Fruit fly (Drosophila melanogaster) whole organism, embryonic: ENCODE measurements around the gene CG1764.

Experiments
- Atf6 ChIP-seq: fragments of 200-800 bp; sonication (Bioruptor generic); IDR thresholded peaks from 2 replicates; pipeline ENCODE4 v1.3.6; 2022; ENCODE audit warnings: missing biosample characterization, missing genetic modification characterization
- B-H2 ChIP-seq: fragments of 200-800 bp; sonication (Bioruptor generic); optimal IDR thresholded peaks from 2 replicates; lab custom pipeline; 2018; ENCODE audit warnings: missing biosample characterization, mild to moderate bottlenecking, missing genetic modification characterization
- Bdp1 ChIP-seq: fragments of 200-800 bp; sonication (Bioruptor generic); optimal IDR thresholded peaks from 3 replicates; lab custom pipeline; 2016; ENCODE audit warnings: missing biosample characterization, missing genetic modification characterization
- Bgb ChIP-seq: fragments of 200-800 bp; sonication (Bioruptor generic); IDR thresholded peaks from 2 replicates; pipeline ENCODE4 v1.3.6; 2022; ENCODE audit warnings: missing biosample characterization, missing genetic modification characterization; ENCODE audit not compliant: partially characterized antibody
- C15 ChIP-seq: fragments of 200-800 bp; sonication (Bioruptor generic); IDR thresholded peaks from 3 replicates; pipeline ENCODE4 v1.3.6; 2022; ENCODE audit warnings: missing biosample characterization, missing genetic modification characterization
- CG10366 ChIP-seq: fragments of 200-800 bp; sonication (Bioruptor generic); IDR thresholded peaks from 2 replicates; pipeline ENCODE4 v1.3.6; 2022; ENCODE audit warnings: missing biosample characterization, missing genetic modification characterization
- CG11085 ChIP-seq: fragments of 200-800 bp; sonication (Bioruptor generic); IDR thresholded peaks from 2 replicates; pipeline ENCODE4 v1.3.6; 2022; ENCODE audit warnings: missing biosample characterization, missing genetic modification characterization
- CG12299 ChIP-seq: fragments of 200-800 bp; sonication (Bioruptor generic); optimal IDR thresholded peaks from 2 replicates; lab custom pipeline; 2018; ENCODE audit warnings: missing biosample characterization, mild to moderate bottlenecking, missing genetic modification characterization
- CG13624 ChIP-seq: fragments of 200-800 bp; sonication (Bioruptor generic); optimal IDR thresholded peaks from 2 replicates; lab custom pipeline; 2016; ENCODE audit warnings: missing biosample characterization, missing genetic modification characterization
- CG13894 ChIP-seq: fragments of 200-800 bp; sonication (Bioruptor generic); optimal IDR thresholded peaks from 3 replicates; lab custom pipeline; 2018; ENCODE audit warnings: missing biosample characterization, mild to moderate bottlenecking, missing genetic modification characterization, moderate library complexity
- CG17359 ChIP-seq: fragments of 200-800 bp; sonication (Bioruptor generic); optimal IDR thresholded peaks from 3 replicates; lab custom pipeline; 2018; ENCODE audit warnings: missing biosample characterization, mild to moderate bottlenecking, missing genetic modification characterization, moderate library complexity
- CG18262 ChIP-seq: fragments of 200-800 bp; optimal IDR thresholded peaks from 3 replicates; lab custom pipeline; 2019; ENCODE audit warnings: missing biosample characterization, mild to moderate bottlenecking, missing genetic modification characterization, moderate library complexity
- CG18599 ChIP-seq: fragments of 200-800 bp; sonication (Bioruptor generic); optimal IDR thresholded peaks from 3 replicates; lab custom pipeline; 2017; ENCODE audit warnings: missing biosample characterization, missing genetic modification characterization, mild to moderate bottlenecking, moderate library complexity, missing genetic modification reagents
- CG2199 ChIP-seq: fragments of 200-800 bp; sonication (Bioruptor generic); IDR thresholded peaks from 3 replicates; pipeline ENCODE4 v1.3.6; 2022; ENCODE audit warnings: missing biosample characterization, missing genetic modification characterization
- CG2202 ChIP-seq: fragments of 200-800 bp; sonication (Bioruptor generic); optimal IDR thresholded peaks from 2 replicates; lab custom pipeline; 2018; ENCODE audit warnings: missing biosample characterization, mild to moderate bottlenecking, missing genetic modification characterization
- CG31388 ChIP-seq: fragments of 200-800 bp; sonication (Bioruptor generic); optimal IDR thresholded peaks from 2 replicates; lab custom pipeline; 2016; ENCODE audit warnings: missing biosample characterization, missing genetic modification characterization
- CG3838 ChIP-seq: fragments of 200-800 bp; sonication (Bioruptor generic); optimal IDR thresholded peaks from 3 replicates; lab custom pipeline; 2016; ENCODE audit warnings: missing biosample characterization, missing genetic modification characterization
- CG4360 ChIP-seq: fragments of 200-800 bp; sonication (Bioruptor generic); IDR thresholded peaks from 2 replicates; pipeline ENCODE4 v1.3.6; 2022; ENCODE audit warnings: missing biosample characterization, missing genetic modification characterization
- CG4424 ChIP-seq: fragments of 200-800 bp; sonication (Bioruptor generic); optimal IDR thresholded peaks from 3 replicates; lab custom pipeline; 2016; ENCODE audit warnings: missing biosample characterization, missing genetic modification characterization
- CG6654 ChIP-seq: fragments of 200-800 bp; sonication (Bioruptor generic); optimal IDR thresholded peaks from 2 replicates; lab custom pipeline; 2017; ENCODE audit warnings: missing biosample characterization, mild to moderate bottlenecking, missing genetic modification characterization
- CG8388 ChIP-seq: fragments of 200-800 bp; sonication (Bioruptor generic); optimal IDR thresholded peaks from 2 replicates; lab custom pipeline; 2019; ENCODE audit warnings: missing biosample characterization, mild to moderate bottlenecking, missing genetic modification characterization, moderate library complexity
- CG8765 ChIP-seq: fragments of 200-800 bp; sonication (Bioruptor generic); IDR thresholded peaks from 2 replicates; pipeline ENCODE4 v1.3.6; 2022; ENCODE audit warnings: missing biosample characterization, missing genetic modification characterization
- CG9609 ChIP-seq: fragments of 200-800 bp; sonication (Bioruptor generic); optimal IDR thresholded peaks from 3 replicates; lab custom pipeline; 2016; ENCODE audit warnings: missing biosample characterization, missing genetic modification characterization
- CTCF ChIP-seq: fragments of 200-800 bp; sonication (Bioruptor generic); optimal IDR thresholded peaks from 2 replicates; lab custom pipeline; 2017; ENCODE audit warnings: missing biosample characterization, mild to moderate bottlenecking, missing genetic modification characterization, moderate library complexity
- Camta ChIP-seq: fragments of 200-800 bp; sonication (Bioruptor generic); optimal IDR thresholded peaks from 2 replicates; lab custom pipeline; 2016; ENCODE audit warnings: missing biosample characterization, missing genetic modification characterization
- CoRest ChIP-seq: fragments of 200-800 bp; sonication (Bioruptor generic); optimal IDR thresholded peaks from 3 replicates; lab custom pipeline; 2018; ENCODE audit warnings: missing biosample characterization, mild to moderate bottlenecking, missing genetic modification characterization, moderate library complexity
- E2f1 ChIP-seq: fragments of 200-800 bp; sonication (Bioruptor generic); IDR thresholded peaks from 2 replicates; pipeline ENCODE4 v1.3.6; 2022; ENCODE audit warnings: missing biosample characterization, missing genetic modification characterization
- Ets65A ChIP-seq: fragments of 200-800 bp; sonication (Bioruptor generic); peaks from one replicate; lab custom pipeline; 2016; ENCODE audit warnings: missing biosample characterization, missing genetic modification characterization
- Fer2 ChIP-seq: fragments of 200-800 bp; sonication (Bioruptor generic); optimal IDR thresholded peaks from 2 replicates; lab custom pipeline; 2018; ENCODE audit warnings: missing biosample characterization, mild to moderate bottlenecking, missing genetic modification characterization, moderate library complexity
- Myb ChIP-seq: fragments of 200-800 bp; sonication (Bioruptor generic); optimal IDR thresholded peaks from 2 replicates; lab custom pipeline; 2016; ENCODE audit warnings: missing biosample characterization, missing genetic modification characterization
- Sry-δ ChIP-seq: fragments of 200-800 bp; sonication (Bioruptor generic); optimal IDR thresholded peaks from 2 replicates; lab custom pipeline; 2016; ENCODE audit warnings: missing biosample characterization, missing genetic modification characterization
- Trl ChIP-seq, 3 experiments: fragments of >200 bp in 2 of 3; fragments of 200-800 bp in 1 of 3; sonication (Bioruptor generic) in 1 of 3; optimal IDR thresholded peaks; 2 replicates in 1 of 3; 3 replicates in 2 of 3; lab custom pipeline; 2016 to 2017; ENCODE audit warnings: missing biosample characterization in 1 of 3, missing genetic modification characterization in 1 of 3
- abd-A ChIP-seq: fragments of 200-800 bp; sonication (Bioruptor generic); optimal IDR thresholded peaks from 3 replicates; lab custom pipeline; 2019; ENCODE audit warnings: missing biosample characterization, mild to moderate bottlenecking, missing genetic modification characterization, moderate library complexity
- ac ChIP-seq: fragments of 200-800 bp; sonication (Bioruptor generic); optimal IDR thresholded peaks from 3 replicates; lab custom pipeline; 2017; ENCODE audit warnings: missing biosample characterization, mild to moderate bottlenecking, missing genetic modification characterization
- bsh ChIP-seq, 2 experiments: fragments of 200-800 bp; sonication (Bioruptor generic); optimal IDR thresholded peaks; 2 replicates each; lab custom pipeline; 2017 to 2018; ENCODE audit warnings: mild to moderate bottlenecking in 2 of 2, missing biosample characterization in 2 of 2, missing genetic modification characterization in 2 of 2, moderate library complexity in 1 of 2
- dysf ChIP-seq: fragments of 200-800 bp; sonication (Bioruptor generic); IDR thresholded peaks from 3 replicates; pipeline ENCODE4 v1.3.6; 2022; ENCODE audit warnings: missing biosample characterization, missing genetic modification characterization
- gem ChIP-seq: fragments of 200-800 bp; sonication (Bioruptor generic); optimal IDR thresholded peaks from 2 replicates; lab custom pipeline; 2019; ENCODE audit warnings: missing biosample characterization, mild to moderate bottlenecking, missing genetic modification characterization, moderate library complexity
- gt ChIP-seq: fragments of 200-800 bp; sonication (Bioruptor generic); IDR thresholded peaks from 2 replicates; pipeline ENCODE4 v1.3.6; 2022; ENCODE audit warnings: missing biosample characterization, missing genetic modification characterization
- hbn ChIP-seq: fragments of 200-800 bp; sonication (Bioruptor generic); IDR thresholded peaks from 2 replicates; pipeline ENCODE4 v1.3.6; 2022; ENCODE audit warnings: missing biosample characterization, missing genetic modification characterization; ENCODE audit not compliant: partially characterized antibody
- kni ChIP-seq: fragments of 200-800 bp; sonication (Bioruptor generic); optimal IDR thresholded peaks from 3 replicates; lab custom pipeline; 2017; ENCODE audit warnings: mild to moderate bottlenecking, missing biosample characterization, missing genetic modification reagents, missing genetic modification characterization
- lmd ChIP-seq: fragments of 200-800 bp; sonication (Bioruptor generic); IDR thresholded peaks from 2 replicates; pipeline ENCODE4 v1.3.6; 2022; ENCODE audit warnings: missing biosample characterization, missing genetic modification characterization
- luna ChIP-seq: fragments of 200-800 bp; sonication (Bioruptor generic); optimal IDR thresholded peaks from 2 replicates; lab custom pipeline; 2016; ENCODE audit warnings: missing biosample characterization, missing genetic modification characterization
- pb ChIP-seq: fragments of 200-800 bp; sonication (Bioruptor generic); optimal IDR thresholded peaks from 3 replicates; lab custom pipeline; 2016; ENCODE audit warnings: missing biosample characterization, missing genetic modification characterization
- repo ChIP-seq: fragments of 200-800 bp; sonication (Bioruptor generic); optimal IDR thresholded peaks from 2 replicates; lab custom pipeline; 2016; ENCODE audit warnings: missing biosample characterization, missing genetic modification characterization
- sc ChIP-seq, 3 experiments: fragments of >200 bp in 2 of 3; fragments of 200-800 bp in 1 of 3; sonication (Bioruptor generic) in 1 of 3; optimal IDR thresholded peaks; 2 replicates in 2 of 3; 3 replicates in 1 of 3; lab custom pipeline; 2017; ENCODE audit warnings: mild to moderate bottlenecking in 1 of 3, missing biosample characterization in 1 of 3, missing genetic modification characterization in 1 of 3, missing genetic modification reagents in 1 of 3
- shn ChIP-seq: fragments of 200-800 bp; sonication (Bioruptor generic); optimal IDR thresholded peaks from 3 replicates; lab custom pipeline; 2016; ENCODE audit warnings: missing biosample characterization, missing genetic modification characterization
- slbo ChIP-seq: fragments of 200-800 bp; sonication (Bioruptor generic); IDR thresholded peaks from 2 replicates; pipeline ENCODE4 v1.3.6; 2022; ENCODE audit warnings: missing biosample characterization, missing genetic modification characterization
- stwl ChIP-seq: fragments of 200-800 bp; sonication (Bioruptor generic); optimal IDR thresholded peaks from 3 replicates; lab custom pipeline; 2018; ENCODE audit warnings: missing biosample characterization, mild to moderate bottlenecking, missing genetic modification characterization, moderate library complexity
- trem ChIP-seq: fragments of 200-800 bp; optimal IDR thresholded peaks from 3 replicates; lab custom pipeline; 2019; ENCODE audit warnings: missing biosample characterization, mild to moderate bottlenecking, missing genetic modification characterization, moderate library complexity
- yki ChIP-seq: fragments of >200 bp; optimal IDR thresholded peaks from 3 replicates; lab custom pipeline; 2018
- zf30C ChIP-seq: fragments of 200-800 bp; sonication (Bioruptor generic); optimal IDR thresholded peaks from 3 replicates; lab custom pipeline; 2018; ENCODE audit warnings: missing biosample characterization, mild to moderate bottlenecking, missing genetic modification characterization

Gene CG1764

dm6 chrX:13300835-13301502 lies 1.2 kb downstream of the CG1764 start (continued):
- no peak for TF ChIP-seq stwl (tag; lab: Kevin White, UChicago)
- TF ChIP-seq CG9609 (GFP tag; lab: Kevin White, UChicago), result no peak
- no peak for TF ChIP-seq CG6654 (GFP tag; lab: Kevin White, UChicago)
- TF ChIP-seq CG2202 (tag; lab: Kevin White, UChicago), result no peak
- no peak for TF ChIP-seq CG8388 (GFP tag; lab: Kevin White, UChicago)
- no peak for TF ChIP-seq shn (GFP tag; lab: Kevin White, UChicago)
- TF ChIP-seq CG17359 (tag; lab: Kevin White, UChicago), result no peak
- no peak for TF ChIP-seq CG31388
- TF ChIP-seq CG13894 (tag; lab: Kevin White, UChicago), result peak; percentile 18
- TF ChIP-seq CG18262 (tag; lab: Kevin White, UChicago), result no peak
- no peak for TF ChIP-seq CG11085
- TF ChIP-seq E2f1 (GFP tag; lab: Robert Waterston, UW), result no peak
- no peak for TF ChIP-seq dysf (GFP tag; lab: Robert Waterston, UW)
- no peak for TF ChIP-seq CG4424
- TF ChIP-seq bsh (GFP tag; optimal IDR thresholded peaks at IDR 0.05; lab: Kevin White, UChicago), result no peak
- TF ChIP-seq sc (optimal IDR thresholded peaks at IDR 0.05; lab: Kevin White, UChicago), result no peak
- TF ChIP-seq sc (GFP tag; optimal IDR thresholded peaks at IDR 0.05; lab: Kevin White, UChicago), result no peak
- TF ChIP-seq gt (GFP tag; lab: Robert Waterston, UW), result no peak
- TF ChIP-seq C15 (GFP tag; lab: Robert Waterston, UW), result no peak
- TF ChIP-seq gem (tag; lab: Kevin White, UChicago), result no peak
- TF ChIP-seq Myb (GFP tag; lab: Kevin White, UChicago), result no peak
- no peak for TF ChIP-seq Sry-δ (GFP tag; lab: Kevin White, UChicago)
- TF ChIP-seq CG12299, result no peak
- TF ChIP-seq abd-A (tag; lab: Kevin White, UChicago), result no peak
- no peak for TF ChIP-seq yki (lab: Kevin White, UChicago)
- no peak for TF ChIP-seq trem (tag; lab: Kevin White, UChicago)
- TF ChIP-seq Bdp1 (GFP tag; lab: Kevin White, UChicago), result no peak
- peak in 1 of 2 experiments; percentile 62 for TF ChIP-seq Trl (optimal IDR thresholded peaks at IDR 0.05; lab: Kevin White, UChicago)
- no peak for TF ChIP-seq Trl (GFP tag; optimal IDR thresholded peaks at IDR 0.05; lab: Kevin White, UChicago)
- no peak for TF ChIP-seq Fer2 (tag; lab: Kevin White, UChicago)
- no peak for TF ChIP-seq CG13624
- TF ChIP-seq Ets65A, result no peak
- TF ChIP-seq CG4360 (GFP tag; lab: Robert Waterston, UW), result 0 out of 2 replicates have a peak, but pooled peaks have one; percentile 34
- TF ChIP-seq repo (GFP tag; lab: Kevin White, UChicago), result no peak
- 0 out of 2 replicates have a peak, but pooled peaks have one; percentile 30 for TF ChIP-seq slbo
- TF ChIP-seq kni (GFP tag; lab: Kevin White, UChicago), result peak; percentile 35
- no peak for TF ChIP-seq luna (GFP tag; lab: Kevin White, UChicago)
- TF ChIP-seq B-H2 (GFP tag; lab: Kevin White, UChicago), result no peak
- no peak for TF ChIP-seq CTCF (GFP tag; lab: Kevin White, UChicago)
- TF ChIP-seq CG10366 (GFP tag; lab: Robert Waterston, UW), result no peak
- TF ChIP-seq CG8765 (GFP tag; lab: Robert Waterston, UW), result no peak
- TF ChIP-seq Bgb (GFP tag; lab: Robert Waterston, UW), result no peak
- TF ChIP-seq CG18599 (GFP tag; lab: Kevin White, UChicago), result no peak
- no peak for TF ChIP-seq zf30C (GFP tag; lab: Kevin White, UChicago)
- no peak for TF ChIP-seq lmd (GFP tag; lab: Robert Waterston, UW)
- no peak for TF ChIP-seq ac
- no peak for TF ChIP-seq Atf6 (GFP tag; lab: Robert Waterston, UW)
- no peak for TF ChIP-seq CG3838 (GFP tag; lab: Kevin White, UChicago)
- no peak for TF ChIP-seq Camta (GFP tag; lab: Kevin White, UChicago)
- no peak for TF ChIP-seq pb (GFP tag; lab: Kevin White, UChicago)
- no peak for TF ChIP-seq CoRest (tag; lab: Kevin White, UChicago)
- TF ChIP-seq CG2199 (GFP tag; lab: Robert Waterston, UW), result no peak
- TF ChIP-seq hbn (GFP tag; lab: Robert Waterston, UW), result no peak
